Worm (Caenorhabditis elegans) whole organism, mixed stage, embryonic: ENCODE results near the gene nhr-159.

Experiments
- M03D4.4 ChIP-seq: sonication (generic microtip); optimal IDR thresholded peaks from 2 replicates; lab custom pipeline; 2017; ENCODE audit warnings: mild to moderate bottlenecking, missing genetic modification characterization, missing compliant biosample characterization
- bed-3 ChIP-seq: fragments of 200-800 bp; sonication (Bioruptor generic); optimal IDR thresholded peaks from 3 replicates; lab custom pipeline; 2018; ENCODE audit warnings: mild to moderate bottlenecking, missing genetic modification characterization, moderate library complexity, missing compliant biosample characterization
- ceh-39 ChIP-seq: fragments of 150-350 bp; optimal IDR thresholded peaks from 2 replicates; lab custom pipeline; 2014; ENCODE audit warnings: missing biosample characterization, missing genetic modification characterization
- ceh-43 ChIP-seq: fragments of 200-800 bp; sonication (Bioruptor generic); optimal IDR thresholded peaks from 2 replicates; lab custom pipeline; 2018; ENCODE audit warnings: mild to moderate bottlenecking, missing genetic modification characterization, moderate library complexity, missing compliant biosample characterization
- ceh-83 ChIP-seq: fragments of 200-800 bp; sonication (Bioruptor generic); optimal IDR thresholded peaks from 2 replicates; lab custom pipeline; 2018; ENCODE audit warnings: mild to moderate bottlenecking, missing genetic modification characterization, missing compliant biosample characterization
- ces-1 ChIP-seq: fragments of 150-350 bp; optimal IDR thresholded peaks from 2 replicates; lab custom pipeline; 2014; ENCODE audit warnings: missing biosample characterization, missing genetic modification reagents, missing genetic modification characterization
- cnd-1 ChIP-seq: fragments of 200-800 bp; sonication (Bioruptor generic); optimal IDR thresholded peaks from 2 replicates; lab custom pipeline; 2018; ENCODE audit warnings: mild to moderate bottlenecking, missing genetic modification characterization, missing compliant biosample characterization
- drap-1 ChIP-seq: fragments of 200-800 bp; sonication (Bioruptor generic); optimal IDR thresholded peaks from 3 replicates; lab custom pipeline; 2018; ENCODE audit warnings: mild to moderate bottlenecking, missing genetic modification characterization, missing compliant biosample characterization
- elt-1 ChIP-seq: sonication (generic microtip); optimal IDR thresholded peaks from 2 replicates; lab custom pipeline; 2017; ENCODE audit warnings: missing genetic modification characterization, mild to moderate bottlenecking, missing compliant biosample characterization, antibody characterized with exemption, moderate library complexity, borderline replicate concordance; ENCODE audit not compliant: insufficient read depth
- elt-3 ChIP-seq: fragments of 150-350 bp; optimal IDR thresholded peaks from 2 replicates; lab custom pipeline; 2014; ENCODE audit warnings: missing biosample characterization, missing genetic modification characterization
- flh-1 ChIP-seq: fragments of 200-800 bp; sonication (Bioruptor generic); optimal IDR thresholded peaks from 2 replicates; lab custom pipeline; 2018; ENCODE audit warnings: mild to moderate bottlenecking, missing genetic modification characterization, moderate library complexity, missing compliant biosample characterization
- ham-2 ChIP-seq: fragments of 200-800 bp; sonication (Bioruptor generic); optimal IDR thresholded peaks from 2 replicates; lab custom pipeline; 2018; ENCODE audit warnings: mild to moderate bottlenecking, missing genetic modification characterization, missing compliant biosample characterization
- hlh-1 ChIP-seq: fragments of 150-350 bp; optimal IDR thresholded peaks from 2 replicates; lab custom pipeline; 2014; ENCODE audit warnings: missing biosample characterization, missing genetic modification reagents, missing genetic modification characterization
- lin-13 ChIP-seq: fragments of 150-350 bp; optimal IDR thresholded peaks from 2 replicates; lab custom pipeline; 2014; ENCODE audit warnings: missing biosample characterization, missing genetic modification characterization
- lin-32 ChIP-seq: fragments of 200-800 bp; sonication (Bioruptor generic); optimal IDR thresholded peaks from 2 replicates; lab custom pipeline; 2018; ENCODE audit warnings: mild to moderate bottlenecking, missing genetic modification characterization, missing compliant biosample characterization
- lsy-2 ChIP-seq: fragments of 150-350 bp; optimal IDR thresholded peaks from 2 replicates; lab custom pipeline; 2014; ENCODE audit warnings: missing biosample characterization, missing genetic modification characterization
- mab-5 ChIP-seq: fragments of 150-350 bp; optimal IDR thresholded peaks from 2 replicates; lab custom pipeline; 2014; ENCODE audit warnings: missing biosample characterization, missing genetic modification characterization
- mls-2 ChIP-seq: sonication (generic microtip); optimal IDR thresholded peaks from 2 replicates; lab custom pipeline; 2016; ENCODE audit warnings: mild to moderate bottlenecking, missing genetic modification characterization, moderate library complexity, missing compliant biosample characterization
- nhr-12 ChIP-seq: fragments of 150-350 bp; optimal IDR thresholded peaks from 2 replicates; lab custom pipeline; 2014; ENCODE audit warnings: missing biosample characterization, missing genetic modification characterization
- nhr-2 ChIP-seq: fragments of 150-350 bp; optimal IDR thresholded peaks from 2 replicates; lab custom pipeline; 2014; ENCODE audit warnings: missing biosample characterization, missing genetic modification characterization
- nhr-237 ChIP-seq: fragments of 150-350 bp; optimal IDR thresholded peaks from 2 replicates; lab custom pipeline; 2014; ENCODE audit warnings: missing biosample characterization, missing genetic modification characterization
- nhr-28 ChIP-seq: fragments of 150-350 bp; optimal IDR thresholded peaks from 2 replicates; lab custom pipeline; 2014; ENCODE audit warnings: missing biosample characterization, missing genetic modification characterization
- nhr-76 ChIP-seq: sonication (generic microtip); optimal IDR thresholded peaks from 2 replicates; lab custom pipeline; 2017; ENCODE audit warnings: missing biosample characterization, missing genetic modification characterization
- pha-4 ChIP-seq: fragments of 150-350 bp; optimal IDR thresholded peaks from 2 replicates; lab custom pipeline; 2018; ENCODE audit warnings: missing biosample characterization, missing genetic modification reagents, missing genetic modification characterization
- sem-2 ChIP-seq: fragments of 200-800 bp; sonication (Bioruptor generic); optimal IDR thresholded peaks from 2 replicates; lab custom pipeline; 2018; ENCODE audit warnings: mild to moderate bottlenecking, missing genetic modification characterization, missing compliant biosample characterization
- snpc-4 ChIP-seq: fragments of 150-350 bp; optimal IDR thresholded peaks from 2 replicates; lab custom pipeline; 2014; ENCODE audit warnings: missing biosample characterization, missing genetic modification characterization
- sptf-1 ChIP-seq: sonication (generic microtip); optimal IDR thresholded peaks from 2 replicates; lab custom pipeline; 2017; ENCODE audit warnings: mild to moderate bottlenecking, missing genetic modification characterization, moderate library complexity, missing compliant biosample characterization
- tbx-8 ChIP-seq: fragments of 200-800 bp; sonication (Bioruptor generic); optimal IDR thresholded peaks from 2 replicates; lab custom pipeline; 2018; ENCODE audit warnings: mild to moderate bottlenecking, missing genetic modification characterization, moderate library complexity, missing compliant biosample characterization
- unc-120 ChIP-seq: sonication (generic microtip); optimal IDR thresholded peaks from 2 replicates; lab custom pipeline; 2017; ENCODE audit warnings: missing genetic modification characterization, missing compliant biosample characterization; ENCODE audit not compliant: poor library complexity, severe bottlenecking
- unc-39 ChIP-seq: fragments of 150-350 bp; optimal IDR thresholded peaks from 2 replicates; lab custom pipeline; 2014; ENCODE audit warnings: missing biosample characterization, missing genetic modification characterization
- unc-62 ChIP-seq: fragments of 150-350 bp; optimal IDR thresholded peaks from 2 replicates; lab custom pipeline; 2014; ENCODE audit warnings: missing biosample characterization, missing genetic modification reagents, missing genetic modification characterization
- zip-8 ChIP-seq: fragments of 150-350 bp; optimal IDR thresholded peaks from 2 replicates; lab custom pipeline; 2014; ENCODE audit warnings: missing biosample characterization, missing genetic modification characterization
- ztf-11 ChIP-seq: fragments of 150-350 bp; optimal IDR thresholded peaks from 2 replicates; lab custom pipeline; 2014; ENCODE audit warnings: missing biosample characterization, missing genetic modification characterization

The nhr-159 gene

ce11 chrV:3891919-3892318, 13.8 kb upstream of the nhr-159 start, which contains the start of gene C17E7.12:
Gene C17E7.12 (minus strand): TSS chrV:3892019.
- no peak for TF ChIP-seq nhr-28 (tag; lab: Kevin White, UChicago)
- no peak for TF ChIP-seq flh-1 (GFP tag; lab: Kevin White, UChicago)
- no peak for TF ChIP-seq sem-2
- no peak for TF ChIP-seq lsy-2 (tag; lab: Kevin White, UChicago)
- no peak for TF ChIP-seq lin-32
- TF ChIP-seq pha-4 (tag; lab: Kevin White, UChicago), result no peak
- no peak for TF ChIP-seq bed-3 (GFP tag; lab: Kevin White, UChicago)
- TF ChIP-seq snpc-4 (tag; lab: Kevin White, UChicago), result no peak
- TF ChIP-seq unc-120 (tag; lab: Kevin White, UChicago), result no peak
- TF ChIP-seq ceh-39 (tag; lab: Kevin White, UChicago), result no peak
- no peak for TF ChIP-seq sptf-1 (tag; lab: Kevin White, UChicago)
- TF ChIP-seq nhr-237, result no peak
- no peak for TF ChIP-seq mab-5 (tag; lab: Kevin White, UChicago)
- TF ChIP-seq nhr-12 (tag; lab: Kevin White, UChicago), result no peak
- TF ChIP-seq cnd-1 (tag; lab: Kevin White, UChicago), result no peak
- TF ChIP-seq zip-8 (tag; lab: Kevin White, UChicago), result no peak
- TF ChIP-seq nhr-76 (tag; lab: Kevin White, UChicago), result no peak

ce11 chrV:3890761-3891160, 12.6 kb upstream of the nhr-159 start, which contains the start of gene C17E7.9:
Gene C17E7.9 (minus strand): TSS chrV:3890861.
- TF ChIP-seq flh-1 (GFP tag; lab: Kevin White, UChicago) (no peak), unc-120 (tag; lab: Kevin White, UChicago) (no peak), snpc-4 (tag; lab: Kevin White, UChicago) (no peak), ham-2 (GFP tag; lab: Kevin White, UChicago) (no peak), sptf-1 (tag; lab: Kevin White, UChicago) (no peak), elt-1 (tag; lab: Kevin White, UChicago) (no peak), lin-32 (no peak), ztf-11 (tag; lab: Kevin White, UChicago) (no peak), M03D4.4 (no peak), nhr-237 (no peak), drap-1 (GFP tag; lab: Kevin White, UChicago) (no peak), ceh-43 (GFP tag; lab: Kevin White, UChicago) (no peak), sem-2 (no peak), nhr-12 (tag; lab: Kevin White, UChicago) (no peak), pha-4 (tag; lab: Kevin White, UChicago) (no peak)

- TF ChIP-seq ceh-83 (GFP tag; lab: Kevin White, UChicago) (no peak), pha-4 (tag; lab: Kevin White, UChicago) (no peak), unc-62 (GFP tag; lab: Kevin White, UChicago) (no peak), unc-39 (tag; lab: Kevin White, UChicago) (no peak), nhr-237 (no peak), flh-1 (GFP tag; lab: Kevin White, UChicago) (no peak), mls-2 (tag; lab: Kevin White, UChicago) (no peak), mab-5 (tag; lab: Kevin White, UChicago) (no peak), ceh-39 (tag; lab: Kevin White, UChicago) (no peak), unc-120 (tag; lab: Kevin White, UChicago) (no peak), ham-2 (GFP tag; lab: Kevin White, UChicago) (no peak), M03D4.4 (no peak), drap-1 (GFP tag; lab: Kevin White, UChicago) (no peak), bed-3 (GFP tag; lab: Kevin White, UChicago) (no peak), lsy-2 (tag; lab: Kevin White, UChicago) (no peak), ces-1 (GFP tag; lab: Kevin White, UChicago) (no peak), hlh-1 (tag; lab: Kevin White, UChicago) (no peak)
Measured at ce11 chrV:3889113-3889512, 11.0 kb upstream of the nhr-159 start, which contains the start of gene C17E7.13. Gene C17E7.13 (minus strand): TSS chrV:3889288.

ce11 chrV:3886104-3886503, 8.0 kb upstream of the nhr-159 start, which contains the start of gene nhr-124:
Gene nhr-124 (minus strand): TSS chrV:3886204.
- TF ChIP-seq M03D4.4, result no peak
- no peak for TF ChIP-seq pha-4 (tag; lab: Kevin White, UChicago)
- TF ChIP-seq cnd-1 (tag; lab: Kevin White, UChicago), result no peak
- TF ChIP-seq elt-1 (tag; lab: Kevin White, UChicago), result no peak
- no peak for TF ChIP-seq bed-3 (GFP tag; lab: Kevin White, UChicago)
- TF ChIP-seq ceh-43 (GFP tag; lab: Kevin White, UChicago), result no peak
- TF ChIP-seq nhr-76 (tag; lab: Kevin White, UChicago), result no peak
- no peak for TF ChIP-seq nhr-2 (tag; lab: Kevin White, UChicago)
- no peak for TF ChIP-seq unc-120 (tag; lab: Kevin White, UChicago)
- no peak for TF ChIP-seq ham-2 (GFP tag; lab: Kevin White, UChicago)
- TF ChIP-seq sem-2, result no peak
- TF ChIP-seq nhr-12 (tag; lab: Kevin White, UChicago), result no peak
- no peak for TF ChIP-seq zip-8 (tag; lab: Kevin White, UChicago)
- no peak for TF ChIP-seq elt-3
- no peak for TF ChIP-seq snpc-4 (tag; lab: Kevin White, UChicago)
- TF ChIP-seq nhr-237, result no peak
- no peak for TF ChIP-seq tbx-8 (GFP tag; lab: Kevin White, UChicago)
- no peak for TF ChIP-seq lin-32
- TF ChIP-seq lin-13, result no peak
- TF ChIP-seq, all 35 proteins: peak for 0
